Worm (Caenorhabditis elegans): ENCODE measurements around the gene C53B4.2.

C53B4.2 gene

DNA sequence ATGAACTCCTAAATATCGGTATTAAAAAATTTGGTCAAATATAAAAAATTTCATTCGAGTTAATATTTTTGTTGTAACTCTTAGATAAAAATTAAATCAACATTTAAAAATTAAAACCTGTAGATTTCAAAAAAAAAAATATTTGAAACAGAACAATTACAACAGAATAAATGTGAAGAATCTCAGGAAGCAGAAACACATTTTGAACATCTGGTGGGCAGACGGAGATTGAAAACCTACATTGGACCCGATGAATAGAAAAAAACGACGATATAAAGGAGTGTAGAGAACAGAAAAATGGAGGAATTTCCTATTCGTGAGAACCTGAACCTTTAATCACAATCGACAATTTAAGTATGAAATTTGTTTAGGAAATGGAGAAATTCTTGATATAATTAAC, 41.9 kb upstream of the C53B4.2 start:
- TF ChIP-seq unc-30 (tag; optimal IDR thresholded peaks at IDR 0.05): no peak
- no peak for TF ChIP-seq jun-1 (tag; optimal IDR thresholded peaks at IDR 0.05)
- peak; percentile 67 for TF ChIP-seq dsc-1 (tag; optimal IDR thresholded peaks at IDR 0.05)

DNA sequence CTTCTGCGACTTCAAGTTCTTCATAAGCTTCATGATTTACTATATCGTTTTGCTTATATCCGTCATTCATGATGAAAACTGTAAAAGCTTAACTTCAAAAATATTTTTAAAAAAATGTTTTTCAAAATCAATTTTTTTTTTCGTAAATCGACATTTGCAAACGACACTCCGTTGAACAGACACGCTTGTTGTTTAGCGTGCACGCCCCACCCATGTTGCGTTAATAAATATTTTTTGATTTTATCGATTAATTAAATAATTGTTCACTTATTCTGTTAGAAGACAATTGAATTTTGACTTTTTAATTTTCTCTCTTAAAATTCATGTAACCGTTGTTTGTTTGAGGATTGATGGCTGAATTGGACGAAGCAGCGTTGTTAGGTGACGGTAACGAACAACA, 40.0 kb upstream of the C53B4.2 start, which contains the start of the genes D1046.2 and cfim-2:
Gene D1046.2, minus strand, starts transcription at position 78 of the 400 bp plus-strand sequence.
Gene cfim-2, plus strand, starts transcription at position 335 of the 400 bp plus-strand sequence.
- TF ChIP-seq nhr-71 (tag; optimal IDR thresholded peaks at IDR 0.05) (peak; percentile 39), unc-130 (tag; optimal IDR thresholded peaks at IDR 0.05) (peak; percentile 47), lsy-2 (tag; optimal IDR thresholded peaks at IDR 0.05) (peak in 1 of 2 experiments; percentile 64), lin-35 (GFP tag; optimal IDR thresholded peaks at IDR 0.05) (peak in 1 of 2 experiments; percentile 48), ceh-63 (GFP tag; optimal IDR thresholded peaks at IDR 0.05) (no peak), mep-1 (tag; optimal IDR thresholded peaks at IDR 0.05) (peak; percentile 41), C04F5.9 (tag; optimal IDR thresholded peaks at IDR 0.05) (no peak), ztf-4 (tag; optimal IDR thresholded peaks at IDR 0.05) (no peak), C16A3.4 (tag; optimal IDR thresholded peaks at IDR 0.05) (peak; percentile 28), blmp-1 (tag; optimal IDR thresholded peaks at IDR 0.05) (peak; percentile 46), dpl-1 (GFP tag; optimal IDR thresholded peaks at IDR 0.05) (peak; percentile 5 to 33 (median 27)), F16B12.6 (tag; optimal IDR thresholded peaks at IDR 0.05) (no peak), xbp-1 (tag; optimal IDR thresholded peaks at IDR 0.05) (peak; percentile 1), swsn-7 (tag; optimal IDR thresholded peaks at IDR 0.05) (peak; percentile 30), ztf-11 (tag; optimal IDR thresholded peaks at IDR 0.05) (no peak), zip-4 (GFP tag; optimal IDR thresholded peaks at IDR 0.05) (no peak), hlh-4 (tag; optimal IDR thresholded peaks at IDR 0.05) (no peak), sptf-1 (tag; optimal IDR thresholded peaks at IDR 0.05) (no peak), sox-4 (tag; optimal IDR thresholded peaks at IDR 0.05) (no peak), pag-3 (tag; optimal IDR thresholded peaks at IDR 0.05; ENCODE audit: borderline replicate concordance, insufficient read depth) (no peak), tbx-2 (tag; optimal IDR thresholded peaks at IDR 0.05) (no peak), efl-1 (optimal IDR thresholded peaks at IDR 0.05) (peak; percentile 4 to 33), efl-1 (GFP tag; optimal IDR thresholded peaks at IDR 0.05 in 1 of 2) (peak; percentile 14 to 86), snu-23 (GFP tag; optimal IDR thresholded peaks at IDR 0.05) (peak; percentile 37), lin-15B (tag; optimal IDR thresholded peaks at IDR 0.05) (peak; percentile 12), lin-14 (GFP tag; optimal IDR thresholded peaks at IDR 0.05) (peak; percentile 4), nhr-47 (tag; optimal IDR thresholded peaks at IDR 0.05) (peak; percentile 30), fkh-4 (tag; optimal IDR thresholded peaks at IDR 0.05; ENCODE audit: borderline replicate concordance) (no peak), elt-3 (tag; optimal IDR thresholded peaks at IDR 0.05) (no peak), skn-1 (tag; optimal IDR thresholded peaks at IDR 0.05) (peak; percentile 3)

DNA sequence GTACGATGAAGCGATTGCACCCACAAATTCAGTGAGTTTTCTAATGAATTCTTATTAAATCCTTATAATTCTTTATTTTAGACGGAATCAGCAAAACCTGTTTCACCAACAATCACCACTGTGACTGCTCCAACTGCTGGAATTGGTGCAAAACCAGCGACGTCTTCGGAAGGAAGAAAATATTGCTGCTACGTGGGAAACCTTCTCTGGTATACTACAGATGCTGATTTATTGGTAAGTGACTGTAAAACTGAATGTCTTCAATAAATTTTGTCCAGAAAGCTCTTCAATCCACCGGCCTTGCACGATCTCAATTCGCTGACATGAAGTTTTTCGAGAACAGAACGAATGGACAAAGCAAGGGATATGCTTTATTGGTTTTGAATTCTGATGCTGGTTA, 39.5 kb upstream of the C53B4.2 start:
- TF ChIP-seq ceh-88 (GFP tag; IDR thresholded peaks at IDR 0.05) (no peak), swsn-7 (tag; optimal IDR thresholded peaks at IDR 0.05) (no peak), ztf-4 (tag; optimal IDR thresholded peaks at IDR 0.05) (no peak), mep-1 (tag; optimal IDR thresholded peaks at IDR 0.05) (no peak), nhr-71 (tag; optimal IDR thresholded peaks at IDR 0.05) (no peak)

DNA sequence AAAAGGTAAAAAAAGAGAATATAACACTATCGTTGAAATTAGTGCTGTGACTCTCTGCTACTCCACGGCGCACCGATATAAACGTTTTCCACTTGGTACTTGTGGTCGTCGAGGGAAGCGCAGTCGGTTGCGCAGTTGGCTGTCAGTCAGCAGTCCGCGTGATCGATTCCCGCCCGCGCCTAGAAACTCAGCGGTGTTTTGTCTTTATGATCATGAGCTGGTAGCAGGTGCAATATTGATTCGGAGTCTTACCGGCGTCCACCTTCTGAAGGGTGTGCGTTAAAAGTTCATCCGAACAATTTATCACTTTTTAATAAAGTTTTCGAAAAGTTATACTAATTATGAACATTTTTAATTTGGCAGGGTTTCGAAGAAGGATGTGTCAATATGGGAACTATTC, 38.9 kb upstream of the C53B4.2 start:
- peak; percentile 77 for TF ChIP-seq nhr-76 (tag; optimal IDR thresholded peaks at IDR 0.05)
- peak in 2 of 3 experiments; percentile 53 to 55 for TF ChIP-seq dpl-1 (GFP tag; optimal IDR thresholded peaks at IDR 0.05)
- no peak for TF ChIP-seq sox-4 (tag; optimal IDR thresholded peaks at IDR 0.05)
- TF ChIP-seq ces-1 (GFP tag; optimal IDR thresholded peaks at IDR 0.05): no peak
- TF ChIP-seq lin-14 (GFP tag; optimal IDR thresholded peaks at IDR 0.05): peak; percentile 72
- no peak for TF ChIP-seq ceh-63 (GFP tag; optimal IDR thresholded peaks at IDR 0.05)
- no peak for TF ChIP-seq Y116A8C.19 (tag; optimal IDR thresholded peaks at IDR 0.05; ENCODE audit: borderline replicate concordance)
- peak; percentile 74 for TF ChIP-seq nhr-19 (GFP tag; conservative IDR thresholded peaks at IDR 0.05)
- TF ChIP-seq rnt-1 (tag; optimal IDR thresholded peaks at IDR 0.05): peak; percentile 84
- no peak for TF ChIP-seq blmp-1 (tag; optimal IDR thresholded peaks at IDR 0.05)
- peak; percentile 72 for TF ChIP-seq elt-2 (tag; optimal IDR thresholded peaks at IDR 0.05)
- TF ChIP-seq elt-3 (tag; optimal IDR thresholded peaks at IDR 0.05): peak in 1 of 6 experiments; percentile 75
- no peak for TF ChIP-seq zag-1 (tag; optimal IDR thresholded peaks at IDR 0.05)
- peak; percentile 64 for TF ChIP-seq fos-1 (tag; optimal IDR thresholded peaks at IDR 0.05)
- peak; percentile 82 for TF ChIP-seq nhr-90 (tag; optimal IDR thresholded peaks at IDR 0.05; ENCODE audit: poor library complexity)
- peak; percentile 41 for TF ChIP-seq snpc-4 (tag; optimal IDR thresholded peaks at IDR 0.05)
- peak; percentile 58 to 72 for TF ChIP-seq lsy-2 (tag; optimal IDR thresholded peaks at IDR 0.05)
- TF ChIP-seq nhr-11 (tag; optimal IDR thresholded peaks at IDR 0.05): no peak
- TF ChIP-seq tbx-2 (tag; optimal IDR thresholded peaks at IDR 0.05): peak; percentile 70
- TF ChIP-seq C34B4.2 (tag; optimal IDR thresholded peaks at IDR 0.05): no peak
- peak; percentile 82 for TF ChIP-seq snu-23 (GFP tag; optimal IDR thresholded peaks at IDR 0.05)
- peak; percentile 71 for TF ChIP-seq skn-1 (tag; optimal IDR thresholded peaks at IDR 0.05)
- TF ChIP-seq egl-27 (tag; optimal IDR thresholded peaks at IDR 0.05): peak in 1 of 2 experiments; percentile 14

Data from whole organism, L1 larva.